Fruit fly (Drosophila melanogaster): ENCODE data around the gene CG15370.

The CG15370 gene

DNA sequence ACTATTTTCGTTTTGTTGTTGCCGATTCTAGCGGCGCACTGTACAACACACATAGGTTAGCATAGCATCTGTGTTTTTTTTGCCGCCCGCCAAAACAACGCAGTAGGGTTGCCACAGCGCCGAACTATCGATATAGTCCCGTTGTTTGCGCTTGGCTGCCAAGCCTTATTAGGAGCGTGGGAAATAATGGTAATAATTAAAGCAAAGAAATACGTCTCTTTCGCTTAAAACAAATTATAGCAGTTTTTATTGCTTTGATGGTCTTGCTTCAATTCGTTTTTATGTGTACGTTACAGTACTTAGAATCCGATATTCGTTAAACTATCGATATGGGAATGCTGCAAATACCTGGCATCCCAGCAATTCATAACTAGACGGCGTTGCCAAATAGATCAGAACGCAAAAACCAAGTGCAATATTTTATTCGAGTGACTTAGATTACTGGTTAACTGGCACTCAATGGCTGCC is 18.2 kb downstream of the CG15370 start, which contains the start of the genes mxc and Larp7:
TSS of gene mxc (minus strand) at position 51 of the 468 bp plus-strand sequence.
TSS of gene Larp7 (plus strand) at position 401 of the 468 bp plus-strand sequence.
- TF ChIP-seq CG1621 (tag; optimal IDR thresholded peaks at IDR 0.05): no peak
- peak; percentile 39 for TF ChIP-seq Ets96B (tag; optimal IDR thresholded peaks at IDR 0.05)
- TF ChIP-seq Blimp-1 (GFP tag; optimal IDR thresholded peaks at IDR 0.05): no peak
- peak; percentile 40 for TF ChIP-seq Sox15 (GFP tag; optimal IDR thresholded peaks at IDR 0.05)
- no peak for TF ChIP-seq CG8319 (GFP tag; optimal IDR thresholded peaks at IDR 0.05)
- peak; percentile 77 for TF ChIP-seq Hr39 (GFP tag; optimal IDR thresholded peaks at IDR 0.05)
- no peak for TF ChIP-seq Ets21C (GFP tag; optimal IDR thresholded peaks at IDR 0.05)
- TF ChIP-seq svp (GFP tag): peak; percentile 82
- TF ChIP-seq CG4318 (GFP tag; optimal IDR thresholded peaks at IDR 0.05): no peak
- TF ChIP-seq esn (GFP tag; optimal IDR thresholded peaks at IDR 0.05): peak; percentile 65
- TF ChIP-seq CG6854 (GFP tag; optimal IDR thresholded peaks at IDR 0.05): no peak
- peak; percentile 85 for TF ChIP-seq lz (GFP tag; optimal IDR thresholded peaks at IDR 0.05)
- TF ChIP-seq CG11294 (GFP tag; IDR thresholded peaks at IDR 0.05): 0 out of 2 replicates have a peak, but pooled peaks have one; percentile 35
- TF ChIP-seq CG31627 (GFP tag; optimal IDR thresholded peaks at IDR 0.05): peak; percentile 76
- peak; percentile 40 for TF ChIP-seq Gug (GFP tag; IDR thresholded peaks at IDR 0.05)
- TF ChIP-seq CG10669 (GFP tag; optimal IDR thresholded peaks at IDR 0.05): no peak
- TF ChIP-seq pdm3 (GFP tag; optimal IDR thresholded peaks at IDR 0.05): no peak
- no peak for TF ChIP-seq CG16779 (tag; optimal IDR thresholded peaks at IDR 0.05)
- TF ChIP-seq Met (GFP tag; optimal IDR thresholded peaks at IDR 0.05): no peak
- TF ChIP-seq eg (GFP tag; IDR thresholded peaks at IDR 0.05): no peak
- TF ChIP-seq fkh (GFP tag; optimal IDR thresholded peaks at IDR 0.05): no peak
- peak; percentile 71 for TF ChIP-seq cyc (GFP tag; optimal IDR thresholded peaks at IDR 0.05)
- 0 out of 2 replicates have a peak, but pooled peaks have one; percentile 33 for TF ChIP-seq CG15336 (GFP tag; IDR thresholded peaks at IDR 0.05)
- no peak for TF ChIP-seq net (GFP tag; optimal IDR thresholded peaks at IDR 0.05)
- TF ChIP-seq CG34406 (GFP tag; optimal IDR thresholded peaks at IDR 0.05): peak; percentile 38
- peak; percentile 39 for TF ChIP-seq CG6792 (GFP tag; optimal IDR thresholded peaks at IDR 0.05)
- TF ChIP-seq CG6808 (GFP tag; optimal IDR thresholded peaks at IDR 0.05): no peak
- TF ChIP-seq CG10631 (GFP tag; optimal IDR thresholded peaks at IDR 0.05): no peak
- peak; percentile 65 for TF ChIP-seq CG3032 (tag; optimal IDR thresholded peaks at IDR 0.05)
- TF ChIP-seq topi (GFP tag; optimal IDR thresholded peaks at IDR 0.05): no peak
- TF ChIP-seq fd59A (GFP tag; optimal IDR thresholded peaks at IDR 0.05): peak; percentile 20
- TF ChIP-seq CG6276 (GFP tag; optimal IDR thresholded peaks at IDR 0.05): no peak
- TF ChIP-seq CG11902 (GFP tag; optimal IDR thresholded peaks at IDR 0.05): peak; percentile 45

DNA sequence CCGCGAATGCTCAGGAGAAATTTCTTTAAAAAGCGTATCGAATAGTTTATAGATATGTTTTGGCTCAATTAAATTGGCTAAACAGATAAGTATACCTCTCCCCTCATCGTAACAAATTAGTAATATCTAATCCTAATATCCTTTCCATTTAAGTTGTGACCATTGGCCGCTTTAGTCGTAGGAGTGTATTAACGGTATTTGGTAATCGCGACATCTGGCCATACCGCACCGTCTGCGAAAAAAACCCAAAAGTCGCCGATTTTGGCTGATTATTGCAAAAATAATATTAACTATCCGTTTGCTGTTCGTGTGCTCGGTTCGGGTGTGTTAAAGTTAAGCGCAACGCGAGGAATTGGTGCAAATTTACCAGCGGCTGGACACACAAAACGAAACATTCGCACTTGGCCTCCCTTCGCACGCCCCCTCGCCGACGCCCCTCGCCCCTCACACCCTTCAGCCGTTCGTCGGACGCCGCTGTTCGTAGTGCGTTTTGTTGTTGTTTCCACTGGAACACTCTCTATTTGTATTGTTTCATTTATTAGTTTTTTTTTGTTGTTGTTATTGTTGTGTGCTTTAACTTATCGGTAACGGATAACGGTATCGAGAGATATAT is 22.0 kb downstream of the CG15370 start, which contains the start of the genes amx and Dsor1:
TSS of gene amx (minus strand) at position 166 of the 613 bp plus-strand sequence.
TSS of gene Dsor1 (plus strand) at position 172 of the 613 bp plus-strand sequence.
- TF ChIP-seq Hr4 (GFP tag; optimal IDR thresholded peaks at IDR 0.05) (no peak), Eip78C (GFP tag) (peak; percentile 59), eg (GFP tag; IDR thresholded peaks at IDR 0.05) (no peak), CG7368 (GFP tag; optimal IDR thresholded peaks at IDR 0.05) (no peak), topi (GFP tag; optimal IDR thresholded peaks at IDR 0.05) (no peak), svp (GFP tag) (peak; percentile 11), fkh (GFP tag; optimal IDR thresholded peaks at IDR 0.05) (no peak), Eip93F (GFP tag; optimal IDR thresholded peaks at IDR 0.05) (no peak), Sox14 (GFP tag; optimal IDR thresholded peaks at IDR 0.05) (peak; percentile 7)

DNA sequence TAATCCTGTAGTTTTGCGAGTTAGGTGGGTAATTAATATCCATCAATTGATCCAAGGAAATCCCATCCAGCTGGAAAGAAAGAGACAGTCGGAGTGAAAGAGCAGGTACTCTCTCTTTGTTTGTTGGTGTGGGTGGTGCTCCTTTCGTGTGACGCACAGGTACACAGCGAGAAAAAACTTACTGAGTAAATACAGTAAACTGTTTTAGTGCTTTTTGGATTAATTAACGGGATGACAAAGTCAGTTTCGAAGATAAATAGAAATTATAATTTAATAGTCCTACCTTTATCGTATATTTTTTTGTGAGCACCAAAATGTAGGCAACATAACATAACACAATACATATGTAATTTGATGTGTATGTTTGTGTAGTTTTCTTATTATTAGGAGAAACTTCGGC is 22.8 kb downstream of the CG15370 start:
- TF ChIP-seq ss (GFP tag; optimal IDR thresholded peaks at IDR 0.05) (no peak), fd85E (GFP tag; optimal IDR thresholded peaks at IDR 0.05) (no peak), CG11762 (GFP tag; optimal IDR thresholded peaks at IDR 0.05; ENCODE audit: insufficient read depth) (peak; percentile 2), Sox14 (GFP tag; optimal IDR thresholded peaks at IDR 0.05) (peak; percentile 28), CG3919 (GFP tag; optimal IDR thresholded peaks at IDR 0.05) (peak; percentile 55), CG9139 (GFP tag; optimal IDR thresholded peaks at IDR 0.05) (no peak), CG6808 (GFP tag; optimal IDR thresholded peaks at IDR 0.05) (peak; percentile 43), lz (GFP tag; optimal IDR thresholded peaks at IDR 0.05) (peak; percentile 61), CG32006 (GFP tag; optimal IDR thresholded peaks at IDR 0.05) (peak; percentile 62), acj6 (GFP tag; optimal IDR thresholded peaks at IDR 0.05) (peak; percentile 30), Met (GFP tag; optimal IDR thresholded peaks at IDR 0.05) (peak; percentile 60), eg (GFP tag; IDR thresholded peaks at IDR 0.05) (peak; percentile 61; the same call in 2 of the 3 replicates), vri (GFP tag; optimal IDR thresholded peaks at IDR 0.05) (no peak), Hr38 (GFP tag; optimal IDR thresholded peaks at IDR 0.05) (no peak), Eip75B (GFP tag; optimal IDR thresholded peaks at IDR 0.05) (peak; percentile 48), CG6792 (GFP tag; optimal IDR thresholded peaks at IDR 0.05) (peak; percentile 14), CG1621 (tag; optimal IDR thresholded peaks at IDR 0.05) (no peak), Sox15 (GFP tag; optimal IDR thresholded peaks at IDR 0.05) (peak; percentile 1)
